Fruit fly (Drosophila melanogaster): Measurements from ENCODE around the gene QC.

The QC gene

dm6 chr3L:5851636-5852035 is 50.6 kb downstream of the QC start:
- TF ChIP-seq Myc (optimal IDR thresholded peaks at IDR 0.05) (no peak), ttk (optimal IDR thresholded peaks at IDR 0.05) (no peak), h (optimal IDR thresholded peaks at IDR 0.05) (no peak), insv (optimal IDR thresholded peaks at IDR 0.05) (no peak), Sin3A (optimal IDR thresholded peaks at IDR 0.05) (no peak), psq (optimal IDR thresholded peaks at IDR 0.05) (no peak)

All from Kc167 (cell line).